Worm (Caenorhabditis elegans): Measurements from ENCODE around the gene str-90.

Gene str-90

ce11 chrV:8099306-8099705 lies 3.8 kb upstream of the str-90 start, which contains the start of gene sdz-23:
Gene sdz-23 (plus strand): TSS chrV:8099606.
- no peak for TF ChIP-seq snpc-1.3 (tag; optimal IDR thresholded peaks at IDR 0.05; ENCODE audit: insufficient read depth)
- no peak for TF ChIP-seq ztf-22 (GFP tag; optimal IDR thresholded peaks at IDR 0.05)
- no peak for TF ChIP-seq snpc-1.1 (tag; optimal IDR thresholded peaks at IDR 0.05; ENCODE audit: insufficient read depth)
- TF ChIP-seq ceh-27 (GFP tag; optimal IDR thresholded peaks at IDR 0.05) = no peak
- no peak for TF ChIP-seq zfh-2 (GFP tag; conservative IDR thresholded peaks at IDR 0.05)
- no peak for TF ChIP-seq sea-2 (GFP tag; IDR thresholded peaks at IDR 0.05)
- no peak for TF ChIP-seq F39B2.1 (GFP tag; IDR thresholded peaks at IDR 0.05)
- TF ChIP-seq lir-1 (GFP tag; conservative IDR thresholded peaks at IDR 0.05) = no peak
- TF ChIP-seq ets-4 (GFP tag; optimal IDR thresholded peaks at IDR 0.05) = no peak

DNA sequence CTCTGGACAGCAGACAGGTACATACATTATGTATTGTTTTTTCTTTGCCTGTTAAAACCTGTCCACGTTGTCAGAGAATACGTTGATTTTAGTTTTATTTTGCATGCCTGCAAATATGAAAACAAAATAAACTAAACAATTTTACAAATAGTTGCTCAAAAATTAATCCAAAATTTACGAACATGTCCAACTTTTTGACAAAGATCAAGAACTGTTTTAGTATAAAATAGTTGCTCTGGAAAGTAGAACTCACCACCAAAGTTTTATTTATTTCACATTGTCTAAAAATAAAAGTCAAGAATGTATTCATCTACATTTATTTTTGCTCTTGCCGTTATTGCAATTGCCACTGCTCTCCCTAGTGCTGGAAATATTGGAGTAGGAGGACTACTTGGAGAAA lies 1.4 kb downstream of the str-90 start, which contains the start of gene srlf-16:
TSS of gene srlf-16 (plus strand) at position 301 of the 400 bp plus-strand sequence.
- TF ChIP-seq B0336.3 (GFP tag; IDR thresholded peaks at IDR 0.05) (no peak), D2030.7 (GFP tag; IDR thresholded peaks at IDR 0.05) (no peak), efl-1 (GFP tag; optimal IDR thresholded peaks at IDR 0.05) (no peak)

DNA sequence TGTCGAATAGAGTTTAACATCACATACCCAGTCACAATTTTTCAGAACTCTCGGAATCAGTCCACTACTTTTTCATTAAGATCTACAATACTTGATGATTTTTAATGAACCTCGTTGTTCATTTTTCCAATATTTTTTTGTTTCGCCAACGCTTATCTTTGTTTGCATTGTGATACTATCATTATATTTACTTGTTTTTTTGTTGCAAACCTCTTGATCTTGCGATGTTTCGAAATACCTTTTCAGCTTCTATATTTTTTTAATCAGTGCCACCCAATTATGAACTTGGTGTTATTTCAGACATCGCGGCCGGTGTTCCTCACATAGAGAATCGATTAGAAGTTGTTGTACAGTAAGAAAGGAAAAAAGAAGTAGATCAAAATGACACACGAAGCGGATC lies 5.6 kb downstream of the str-90 start, which contains the start of gene myo-5:
TSS of gene myo-5 (plus strand) at position 301 of the 400 bp plus-strand sequence.
- no peak for TF ChIP-seq him-1 (tag; optimal IDR thresholded peaks at IDR 0.05)
- no peak for TF ChIP-seq bed-1 (GFP tag; IDR thresholded peaks at IDR 0.05)
- TF ChIP-seq ztf-6 (GFP tag; IDR thresholded peaks at IDR 0.05) = no peak
- TF ChIP-seq D2030.7 (GFP tag; IDR thresholded peaks at IDR 0.05) = no peak
- no peak for TF ChIP-seq Y67H2A.10 (GFP tag; conservative IDR thresholded peaks at IDR 0.05)
- TF ChIP-seq egrh-3 (GFP tag; IDR thresholded peaks at IDR 0.05) = no peak
- no peak for TF ChIP-seq lin-35 (GFP tag; optimal IDR thresholded peaks at IDR 0.05)
- no peak for TF ChIP-seq efl-1 (GFP tag; optimal IDR thresholded peaks at IDR 0.05)
- no peak for TF ChIP-seq ceh-58 (GFP tag; IDR thresholded peaks at IDR 0.05)
- TF ChIP-seq ama-1 (optimal IDR thresholded peaks at IDR 0.05) = no peak
- TF ChIP-seq ama-1 (GFP tag; optimal IDR thresholded peaks at IDR 0.05) = no peak
- no peak for TF ChIP-seq hmg-1.2 (GFP tag; IDR thresholded peaks at IDR 0.05)
- TF ChIP-seq dpff-1 (tag; optimal IDR thresholded peaks at IDR 0.05) = no peak
- no peak for TF ChIP-seq lsy-27 (tag; optimal IDR thresholded peaks at IDR 0.05; ENCODE audit: borderline replicate concordance, insufficient read depth)
- no peak for TF ChIP-seq mxl-1 (tag; optimal IDR thresholded peaks at IDR 0.05)
- no peak for TF ChIP-seq B0336.3 (GFP tag; IDR thresholded peaks at IDR 0.05)
- TF ChIP-seq xnd-1 (tag; optimal IDR thresholded peaks at IDR 0.05) = no peak
- no peak for TF ChIP-seq F39B2.1 (GFP tag; IDR thresholded peaks at IDR 0.05)
- TF ChIP-seq lin-40 (tag; optimal IDR thresholded peaks at IDR 0.05) = no peak

DNA sequence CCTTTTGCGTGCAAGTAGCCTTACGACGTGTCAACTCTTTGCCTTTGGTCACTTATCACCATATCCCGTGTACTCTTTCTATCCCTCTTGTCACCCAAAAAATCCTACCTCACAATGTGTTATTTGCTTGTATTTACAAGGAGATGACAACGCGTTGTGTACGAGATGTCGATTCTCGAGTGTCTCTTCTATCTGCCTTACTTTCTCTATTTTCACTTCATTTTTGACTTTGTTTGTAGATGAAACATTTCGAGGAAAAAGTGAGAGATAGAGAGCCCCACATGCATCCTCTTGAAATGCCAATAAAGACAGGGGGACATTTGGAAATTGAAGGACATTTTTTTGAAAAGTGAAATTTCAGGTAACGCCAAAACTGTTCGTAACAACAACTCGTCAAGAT lies 7.8 kb downstream of the str-90 start:
- TF ChIP-seq mes-4 (tag; optimal IDR thresholded peaks at IDR 0.05) = no peak
- no peak for TF ChIP-seq gei-17 (GFP tag; optimal IDR thresholded peaks at IDR 0.05)
- TF ChIP-seq nhr-120 (GFP tag; IDR thresholded peaks at IDR 0.05) = no peak
- TF ChIP-seq ceh-58 (GFP tag; IDR thresholded peaks at IDR 0.05) = no peak

- TF ChIP-seq ceh-58 (GFP tag; IDR thresholded peaks at IDR 0.05) = no peak
Measured at ce11 chrV:8114542-8114941, 11.5 kb downstream of the str-90 start.

- TF ChIP-seq mcd-1 (GFP tag; IDR thresholded peaks at IDR 0.05) (no peak), aptf-3 (GFP tag; IDR thresholded peaks at IDR 0.05) (no peak), rec-8 (tag; optimal IDR thresholded peaks at IDR 0.05) (no peak), hmg-20 (GFP tag; IDR thresholded peaks at IDR 0.05) (no peak)
Measured at ce11 chrV:8117964-8118363, 14.9 kb downstream of the str-90 start, which contains the start of gene D1014.7. Gene D1014.7 (plus strand): TSS chrV:8118264.
